Worm (Caenorhabditis elegans) whole organism, midembryonic: ENCODE results near the gene sre-40.

Source experiments
- cog-1 ChIP-seq: sonication (generic microtip); optimal IDR thresholded peaks from 2 replicates; lab custom pipeline; 2016; ENCODE audit warnings: missing genetic modification characterization, missing compliant biosample characterization
- flt-1 ChIP-seq: fragments of 200-800 bp; sonication (Bioruptor generic); IDR thresholded peaks from 2 replicates; pipeline ENCODE4 v1.3.6; 2022; ENCODE audit warnings: missing genetic modification characterization, missing compliant biosample characterization
- med-1 ChIP-seq: sonication (generic microtip); optimal IDR thresholded peaks from 2 replicates; lab custom pipeline; 2017; ENCODE audit warnings: missing genetic modification characterization, mild to moderate bottlenecking, missing compliant biosample characterization, antibody characterized with exemption, missing genetic modification reagents; ENCODE audit not compliant: insufficient read depth

DNA sequence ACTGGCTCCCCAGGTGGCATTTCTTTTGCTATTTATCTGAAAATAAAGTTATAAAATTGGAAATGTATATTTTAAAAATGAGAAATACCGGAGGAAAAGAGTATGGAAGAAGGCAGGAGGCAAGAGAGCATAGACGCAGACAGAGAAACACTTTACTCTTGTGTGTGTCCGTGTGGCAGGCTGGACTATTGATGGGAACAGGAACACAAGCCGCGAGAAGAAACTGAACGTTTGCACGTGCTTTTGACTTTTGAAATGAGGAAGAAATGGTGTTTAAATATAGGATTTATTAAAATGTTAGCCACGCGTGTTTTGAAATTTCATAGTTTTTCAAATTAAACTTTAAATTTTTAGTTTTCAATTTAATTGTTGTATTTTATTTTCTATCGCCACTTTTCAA lies 42.5 kb upstream of the sre-40 start, which contains the start of gene F10G7.10:
- TF ChIP-seq med-1 (GFP tag; lab: Kevin White, UChicago) (no peak), flt-1 (GFP tag; lab: Robert Waterston, UW) (no peak), cog-1 (tag; lab: Kevin White, UChicago) (no peak)
